Fruit fly (Drosophila melanogaster): ENCODE data around the gene Papst2.

Papst2 gene

dm6 chr3L:17049912-17050345, 7.3 kb downstream of the Papst2 start (continued):
- TF ChIP-seq CG2875 (GFP tag; optimal IDR thresholded peaks at IDR 0.05) (no peak), CG5245 (GFP tag; optimal IDR thresholded peaks at IDR 0.05) (no peak), onecut (GFP tag; IDR thresholded peaks at IDR 0.05) (no peak), E2f1 (GFP tag; IDR thresholded peaks at IDR 0.05) (no peak), oc (tag; optimal IDR thresholded peaks at IDR 0.05) (no peak), CrebB (tag; optimal IDR thresholded peaks at IDR 0.05) (no peak), CG4328 (GFP tag; optimal IDR thresholded peaks at IDR 0.05) (peak; percentile 3), Drgx (GFP tag; IDR thresholded peaks at IDR 0.05) (no peak), bigmax (GFP tag; optimal IDR thresholded peaks at IDR 0.05) (no peak), wdn (GFP tag; IDR thresholded peaks at IDR 0.05) (no peak), bowl (GFP tag; IDR thresholded peaks at IDR 0.05) (no peak), Hr78 (GFP tag; optimal IDR thresholded peaks at IDR 0.05) (peak in 1 of 2 experiments; percentile 61), tup (GFP tag; optimal IDR thresholded peaks at IDR 0.05) (no peak), H15 (GFP tag; IDR thresholded peaks at IDR 0.05) (no peak), cas (GFP tag; IDR thresholded peaks at IDR 0.05) (no peak), hkb (optimal IDR thresholded peaks at IDR 0.05) (no peak), hkb (GFP tag; IDR thresholded peaks at IDR 0.05) (no peak), CG17328 (GFP tag; IDR thresholded peaks at IDR 0.05) (no peak), CG13123 (GFP tag; optimal IDR thresholded peaks at IDR 0.05) (no peak), ATbp (GFP tag; optimal IDR thresholded peaks at IDR 0.05) (no peak), CG10147 (GFP tag; optimal IDR thresholded peaks at IDR 0.05) (no peak), tx (GFP tag; optimal IDR thresholded peaks at IDR 0.05) (no peak), Tbp (GFP tag; optimal IDR thresholded peaks at IDR 0.05) (no peak), CG9817 (tag; optimal IDR thresholded peaks at IDR 0.05) (no peak), eyg (GFP tag; optimal IDR thresholded peaks at IDR 0.05) (no peak), usp (GFP tag; optimal IDR thresholded peaks at IDR 0.05) (no peak), maf-S (GFP tag; optimal IDR thresholded peaks at IDR 0.05) (no peak), Bgb (GFP tag; IDR thresholded peaks at IDR 0.05; ENCODE audit: partially characterized antibody) (no peak), Asciz (GFP tag; optimal IDR thresholded peaks at IDR 0.05) (no peak), h (optimal IDR thresholded peaks at IDR 0.05) (no peak), CG12659 (GFP tag; optimal IDR thresholded peaks at IDR 0.05) (no peak), zf30C (GFP tag; optimal IDR thresholded peaks at IDR 0.05) (no peak), CG32767 (GFP tag; IDR thresholded peaks at IDR 0.05) (no peak), nau (GFP tag; optimal IDR thresholded peaks at IDR 0.05) (no peak), Nf-YB (GFP tag; optimal IDR thresholded peaks at IDR 0.05) (no peak), ERR (GFP tag; optimal IDR thresholded peaks at IDR 0.05) (no peak), zen2 (GFP tag; IDR thresholded peaks at IDR 0.05; ENCODE audit: partially characterized antibody) (no peak), CG14667 (GFP tag; IDR thresholded peaks at IDR 0.05) (no peak), Hand (GFP tag; optimal IDR thresholded peaks at IDR 0.05) (no peak), dan (GFP tag; IDR thresholded peaks at IDR 0.05) (no peak), Hsf (GFP tag; optimal IDR thresholded peaks at IDR 0.05) (no peak), H2.0 (GFP tag; IDR thresholded peaks at IDR 0.05) (no peak), CG16815 (GFP tag; optimal IDR thresholded peaks at IDR 0.05) (no peak), lab (GFP tag; optimal IDR thresholded peaks at IDR 0.05) (no peak), CG32532 (GFP tag; IDR thresholded peaks at IDR 0.05) (peak; percentile 56), odd (GFP tag; optimal IDR thresholded peaks at IDR 0.05) (no peak), sd (tag; optimal IDR thresholded peaks at IDR 0.05) (no peak), Atf6 (GFP tag; IDR thresholded peaks at IDR 0.05) (no peak), ara (GFP tag; IDR thresholded peaks at IDR 0.05) (no peak), corto (GFP tag; optimal IDR thresholded peaks at IDR 0.05) (peak; percentile 36), trh (GFP tag; optimal IDR thresholded peaks at IDR 0.05) (no peak), CG17829 (tag; optimal IDR thresholded peaks at IDR 0.05) (no peak), CG4820 (GFP tag; optimal IDR thresholded peaks at IDR 0.05) (no peak)

Measured in whole organism, embryonic.